Worm (Caenorhabditis elegans) whole organism, L3 larva: ENCODE measurements around the gene C06C3.4.

ENCODE experiments used
- R02D3.7 ChIP-seq: fragments of 150-350 bp; optimal IDR thresholded peaks from 2 replicates; lab custom pipeline; 2014; ENCODE audit warnings: missing biosample characterization, missing genetic modification characterization
- ceh-16 ChIP-seq: sonication (generic microtip); optimal IDR thresholded peaks from 2 replicates; lab custom pipeline; 2017; ENCODE audit warnings: missing biosample characterization, missing genetic modification characterization
- ceh-28 ChIP-seq: fragments of 150-350 bp; optimal IDR thresholded peaks from 2 replicates; lab custom pipeline; 2014; ENCODE audit warnings: missing biosample characterization, missing genetic modification reagents, missing genetic modification characterization
- ceh-82 ChIP-seq: fragments of 150-350 bp; optimal IDR thresholded peaks from 2 replicates; lab custom pipeline; 2014; ENCODE audit warnings: missing biosample characterization, missing genetic modification characterization
- ceh-9 ChIP-seq: sonication (generic microtip); optimal IDR thresholded peaks from 2 replicates; lab custom pipeline; 2018; ENCODE audit warnings: missing biosample characterization, missing genetic modification characterization
- daf-12 ChIP-seq: fragments of 150-350 bp; optimal IDR thresholded peaks from 2 replicates; lab custom pipeline; 2014; ENCODE audit warnings: missing biosample characterization, missing genetic modification reagents, missing genetic modification characterization
- egl-27 ChIP-seq: sonication (generic microtip); optimal IDR thresholded peaks from 4 replicates; lab custom pipeline; 2017; ENCODE audit warnings: missing biosample characterization, missing genetic modification reagents, missing genetic modification characterization
- egl-5 ChIP-seq: fragments of 150-350 bp; optimal IDR thresholded peaks from 2 replicates; lab custom pipeline; 2017; ENCODE audit warnings: missing biosample characterization, missing genetic modification reagents, missing genetic modification characterization, inconsistent platforms
- elt-1 ChIP-seq: fragments of 150-350 bp; optimal IDR thresholded peaks from 2 replicates; lab custom pipeline; 2014; ENCODE audit warnings: missing biosample characterization, missing genetic modification characterization
- elt-2 ChIP-seq: sonication (generic microtip); optimal IDR thresholded peaks from 2 replicates; lab custom pipeline; 2016; ENCODE audit warnings: missing genetic modification reagents, mild to moderate bottlenecking, missing genetic modification characterization, missing compliant biosample characterization
- eor-1 ChIP-seq, 2 experiments: fragments of 150-350 bp; optimal IDR thresholded peaks; 2 replicates each; lab custom pipeline; 2014 to 2018; ENCODE audit warnings: missing biosample characterization in 2 of 2, missing genetic modification characterization in 2 of 2
- fkh-2 ChIP-seq: fragments of 150-350 bp; optimal IDR thresholded peaks from 2 replicates; lab custom pipeline; 2014; ENCODE audit warnings: missing biosample characterization, missing genetic modification reagents, missing genetic modification characterization
- jun-1 ChIP-seq: fragments of 150-350 bp; optimal IDR thresholded peaks from 2 replicates; lab custom pipeline; 2014; ENCODE audit warnings: missing biosample characterization, missing genetic modification reagents, missing genetic modification characterization
- lin-15B ChIP-seq: fragments of 150-350 bp; optimal IDR thresholded peaks from 2 replicates; lab custom pipeline; 2014; ENCODE audit warnings: missing biosample characterization, missing genetic modification characterization
- lin-39 ChIP-seq: fragments of 150-350 bp; optimal IDR thresholded peaks from 2 replicates; lab custom pipeline; 2018; ENCODE audit warnings: missing biosample characterization, missing genetic modification reagents, missing genetic modification characterization
- lsy-12 ChIP-seq: sonication (generic microtip); optimal IDR thresholded peaks from 2 replicates; lab custom pipeline; 2016; ENCODE audit warnings: mild to moderate bottlenecking, missing genetic modification characterization, missing compliant biosample characterization
- mml-1 ChIP-seq: fragments of 150-350 bp; sonication (generic microtip); optimal IDR thresholded peaks from 3 replicates; lab custom pipeline; 2014; ENCODE audit warnings: missing biosample characterization, missing genetic modification characterization
- nfya-1 ChIP-seq: sonication (generic microtip); optimal IDR thresholded peaks from 2 replicates; lab custom pipeline; 2017; ENCODE audit warnings: missing genetic modification characterization, mild to moderate bottlenecking, missing compliant biosample characterization, antibody characterized with exemption, moderate library complexity; ENCODE audit not compliant: insufficient read depth
- nhr-11 ChIP-seq: fragments of 150-350 bp; optimal IDR thresholded peaks from 2 replicates; lab custom pipeline; 2014; ENCODE audit warnings: missing biosample characterization, missing genetic modification characterization
- nhr-12 ChIP-seq: fragments of 150-350 bp; optimal IDR thresholded peaks from 2 replicates; lab custom pipeline; 2014; ENCODE audit warnings: missing biosample characterization, missing genetic modification characterization
- nhr-237 ChIP-seq: fragments of 150-350 bp; optimal IDR thresholded peaks from 2 replicates; lab custom pipeline; 2014; ENCODE audit warnings: missing biosample characterization, missing genetic modification characterization
- nhr-25 ChIP-seq: sonication (generic microtip); optimal IDR thresholded peaks from 2 replicates; lab custom pipeline; 2017; ENCODE audit warnings: missing biosample characterization, missing genetic modification characterization
- nhr-28 ChIP-seq: fragments of 150-350 bp; optimal IDR thresholded peaks from 2 replicates; lab custom pipeline; 2014; ENCODE audit warnings: missing biosample characterization, missing genetic modification characterization
- nhr-43 ChIP-seq: sonication (generic microtip); optimal IDR thresholded peaks from 2 replicates; lab custom pipeline; 2016; ENCODE audit warnings: mild to moderate bottlenecking, missing genetic modification characterization, missing compliant biosample characterization; ENCODE audit not compliant: poor library complexity, severe bottlenecking
- nhr-67 ChIP-seq: fragments of 150-350 bp; optimal IDR thresholded peaks from 2 replicates; lab custom pipeline; 2014; ENCODE audit warnings: missing biosample characterization, missing genetic modification characterization
- nhr-76 ChIP-seq: fragments of 150-350 bp; sonication (generic microtip); optimal IDR thresholded peaks from 5 replicates; lab custom pipeline; 2014; ENCODE audit warnings: missing biosample characterization, missing genetic modification characterization
- pha-4 ChIP-seq: fragments of 150-350 bp; optimal IDR thresholded peaks from 2 replicates; lab custom pipeline; 2014; ENCODE audit warnings: missing biosample characterization, missing genetic modification reagents, missing genetic modification characterization
- pqm-1 ChIP-seq: fragments of 150-350 bp; optimal IDR thresholded peaks from 2 replicates; lab custom pipeline; 2017; ENCODE audit warnings: missing biosample characterization, missing genetic modification characterization, inconsistent platforms
- sea-2 ChIP-seq: fragments of 150-350 bp; sonication (generic microtip); optimal IDR thresholded peaks from 4 replicates; lab custom pipeline; 2014; ENCODE audit warnings: missing biosample characterization, missing genetic modification reagents, missing genetic modification characterization
- snpc-4 ChIP-seq: fragments of 150-350 bp; optimal IDR thresholded peaks from 2 replicates; lab custom pipeline; 2014; ENCODE audit warnings: missing biosample characterization, missing genetic modification characterization
- tbx-2 ChIP-seq: sonication (generic microtip); optimal IDR thresholded peaks from 2 replicates; lab custom pipeline; 2016; ENCODE audit warnings: mild to moderate bottlenecking, missing genetic modification characterization, missing compliant biosample characterization
- unc-39 ChIP-seq: sonication (generic microtip); optimal IDR thresholded peaks from 4 replicates; lab custom pipeline; 2017; ENCODE audit warnings: missing biosample characterization, missing genetic modification characterization
- unc-62 ChIP-seq: fragments of 150-350 bp; sonication (generic microtip); optimal IDR thresholded peaks from 4 replicates; lab custom pipeline; 2014; ENCODE audit warnings: missing biosample characterization, missing genetic modification reagents, missing genetic modification characterization
- ztf-11 ChIP-seq: fragments of 150-350 bp; optimal IDR thresholded peaks from 2 replicates; lab custom pipeline; 2014; ENCODE audit warnings: missing biosample characterization, missing genetic modification characterization
- ztf-4 ChIP-seq: fragments of 150-350 bp; optimal IDR thresholded peaks from 2 replicates; lab custom pipeline; 2014; ENCODE audit warnings: missing biosample characterization, missing genetic modification characterization

Gene C06C3.4

DNA sequence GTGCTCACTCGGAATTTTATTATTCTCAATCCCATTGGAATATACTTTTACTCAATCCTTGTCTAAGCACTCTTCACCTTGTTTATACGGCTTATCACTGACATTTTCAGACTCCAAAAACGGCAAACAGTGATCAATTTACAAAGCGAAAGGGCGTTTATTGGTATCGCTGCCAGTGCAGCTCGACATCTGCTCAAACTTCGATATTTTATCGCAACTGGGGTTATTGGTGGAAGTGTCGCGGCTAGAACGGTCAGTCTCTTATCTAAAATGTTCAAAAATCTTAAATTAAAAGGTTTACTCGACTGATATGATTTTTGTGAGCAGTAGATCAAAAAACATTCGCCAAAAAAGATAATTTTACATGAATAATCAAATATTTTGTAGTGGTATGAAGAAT lies 47.5 kb upstream of the C06C3.4 start:
- TF ChIP-seq R02D3.7 (tag; lab: Kevin White, UChicago): no peak
- no peak for TF ChIP-seq unc-62 (GFP tag; lab: Kevin White, UChicago)
- TF ChIP-seq elt-2 (tag; lab: Kevin White, UChicago): peak; percentile 81
- TF ChIP-seq nhr-25 (tag; lab: Kevin White, UChicago): no peak
- TF ChIP-seq jun-1 (tag; lab: Kevin White, UChicago): peak; percentile 25
- no peak for TF ChIP-seq nhr-43
- TF ChIP-seq nhr-237 (tag; lab: Kevin White, UChicago): no peak
- no peak for TF ChIP-seq ceh-16 (tag; lab: Kevin White, UChicago)
- no peak for TF ChIP-seq egl-5 (tag; lab: Kevin White, UChicago)
- no peak for TF ChIP-seq fkh-2 (tag; lab: Kevin White, UChicago)
- TF ChIP-seq nhr-67 (tag; lab: Kevin White, UChicago): no peak
- TF ChIP-seq ztf-11 (tag; lab: Kevin White, UChicago): no peak
- TF ChIP-seq lsy-12 (tag; lab: Kevin White, UChicago): no peak
- TF ChIP-seq pqm-1 (tag; lab: Kevin White, UChicago): peak; percentile 76
- no peak for TF ChIP-seq lin-15B (tag; lab: Kevin White, UChicago)
- TF ChIP-seq lin-39: no peak
- TF ChIP-seq nhr-76: no peak
- TF ChIP-seq egl-27: no peak
- no peak for TF ChIP-seq tbx-2
- TF ChIP-seq sea-2: no peak
- TF ChIP-seq ceh-9: no peak

DNA sequence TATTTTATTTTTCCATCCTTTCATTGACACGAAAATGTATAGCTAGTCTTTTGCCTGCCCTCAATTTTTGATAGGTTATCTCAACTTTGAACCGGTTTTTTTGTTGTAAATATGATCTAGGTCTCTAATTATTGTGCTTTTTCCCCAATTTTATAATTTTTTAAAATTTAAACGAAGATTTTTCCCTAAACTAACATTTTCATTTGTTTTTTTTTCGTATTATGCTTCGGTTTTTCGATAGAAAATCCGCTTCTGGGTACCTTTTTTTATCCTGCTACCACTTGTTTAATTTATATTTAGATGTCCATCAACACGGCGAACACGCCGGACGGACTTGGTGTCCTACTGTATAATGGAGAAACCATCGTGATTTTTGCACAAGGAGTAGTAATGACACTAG lies 43.6 kb upstream of the C06C3.4 start, which contains the start of gene wbp-2:
Gene wbp-2 (plus strand): TSS at position 301 of the 400 bp plus-strand sequence.
- no peak for TF ChIP-seq ceh-82
- no peak for TF ChIP-seq nhr-76
- no peak for TF ChIP-seq nhr-12 (tag; lab: Kevin White, UChicago)
- no peak for TF ChIP-seq sea-2

DNA sequence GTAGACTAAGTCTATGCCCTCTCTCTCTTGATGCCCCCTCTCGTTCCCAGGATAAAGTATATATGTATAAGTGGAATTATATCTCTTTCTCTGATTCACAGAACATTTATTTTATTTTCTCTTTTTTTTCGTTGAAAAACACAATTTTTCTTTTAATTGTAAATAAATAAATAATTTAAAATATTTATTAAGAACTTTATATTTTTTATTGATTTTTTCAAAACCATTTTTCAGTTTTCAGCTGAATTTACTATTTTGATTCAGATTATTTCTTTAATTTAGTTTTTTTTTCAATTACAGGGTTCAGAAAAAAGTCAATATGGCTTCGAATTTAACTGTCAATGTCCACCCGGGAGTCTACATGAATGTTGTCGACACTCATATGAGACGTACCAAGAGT lies 41.7 kb upstream of the C06C3.4 start, which contains the start of gene eif-3.F:
Gene eif-3.F (plus strand): TSS at position 301 of the 400 bp plus-strand sequence.
- TF ChIP-seq eor-1 (tag; optimal IDR thresholded peaks at IDR 0.05; lab: Kevin White, UChicago): no peak
- TF ChIP-seq R02D3.7 (tag; lab: Kevin White, UChicago): no peak
- TF ChIP-seq unc-39: no peak
- TF ChIP-seq mml-1: no peak
- no peak for TF ChIP-seq elt-2 (tag; lab: Kevin White, UChicago)
- no peak for TF ChIP-seq ztf-11 (tag; lab: Kevin White, UChicago)
- no peak for TF ChIP-seq snpc-4
- no peak for TF ChIP-seq pha-4 (tag; lab: Kevin White, UChicago)
- no peak for TF ChIP-seq egl-5 (tag; lab: Kevin White, UChicago)
- no peak for TF ChIP-seq daf-12 (tag; lab: Kevin White, UChicago)
- no peak for TF ChIP-seq ceh-9
- TF ChIP-seq tbx-2: no peak
- no peak for TF ChIP-seq nhr-76
- no peak for TF ChIP-seq ceh-16 (tag; lab: Kevin White, UChicago)
- no peak for TF ChIP-seq ceh-82

ce11 chrII:9333034-9333433 lies 40.1 kb upstream of the C06C3.4 start:
- TF ChIP-seq jun-1 (tag; lab: Kevin White, UChicago) (no peak), eor-1 (tag; optimal IDR thresholded peaks at IDR 0.05; lab: Kevin White, UChicago) (no peak), nhr-12 (tag; lab: Kevin White, UChicago) (no peak), elt-1 (tag; lab: Kevin White, UChicago) (no peak), ceh-28 (tag; lab: Kevin White, UChicago) (no peak), egl-5 (tag; lab: Kevin White, UChicago) (no peak), fkh-2 (tag; lab: Kevin White, UChicago) (no peak), unc-62 (GFP tag; lab: Kevin White, UChicago) (no peak), nhr-25 (tag; lab: Kevin White, UChicago) (no peak), nhr-67 (tag; lab: Kevin White, UChicago) (no peak), R02D3.7 (tag; lab: Kevin White, UChicago) (no peak), pha-4 (tag; lab: Kevin White, UChicago) (no peak), nhr-28 (tag; lab: Kevin White, UChicago) (no peak), ceh-16 (tag; lab: Kevin White, UChicago) (no peak), ceh-9 (no peak), ztf-4 (tag; lab: Kevin White, UChicago) (no peak), nfya-1 (tag; lab: Kevin White, UChicago) (no peak), nhr-11 (tag; lab: Kevin White, UChicago) (no peak), sea-2 (no peak)
